Fruit fly (Drosophila melanogaster): Measurements from ENCODE around the gene Dyrk2.

Gene Dyrk2

dm6 chr2L:14233896-14234626 lies at the start of gene Dyrk2:
Gene Dyrk2, minus strand, starts transcription at chr2L:14234126.
- TF ChIP-seq CG32121 (GFP tag; IDR thresholded peaks at IDR 0.05) (0 out of 2 replicates have a peak, but pooled peaks have one; percentile 21), rn (GFP tag; IDR thresholded peaks at IDR 0.05) (no peak), CG8301 (tag; optimal IDR thresholded peaks at IDR 0.05) (no peak), CG15710 (tag; optimal IDR thresholded peaks at IDR 0.05) (peak; percentile 27), CG8159 (tag; optimal IDR thresholded peaks at IDR 0.05) (peak; percentile 57), EcR (GFP tag; optimal IDR thresholded peaks at IDR 0.05) (peak; percentile 50), gl (tag; optimal IDR thresholded peaks at IDR 0.05) (no peak), CG17806 (tag; optimal IDR thresholded peaks at IDR 0.05) (no peak), CG14655 (GFP tag; optimal IDR thresholded peaks at IDR 0.05) (peak; percentile 66), fd96Ca (GFP tag; IDR thresholded peaks at IDR 0.05) (no peak; the same call in 2 of the 3 replicates), CG13204 (GFP tag; optimal IDR thresholded peaks at IDR 0.05) (no peak), CG10348 (GFP tag; IDR thresholded peaks at IDR 0.05) (no peak), CG34367 (tag; optimal IDR thresholded peaks at IDR 0.05) (peak; percentile 5), CG4496 (GFP tag; IDR thresholded peaks at IDR 0.05) (peak; percentile 53; the same call in 2 of the 3 replicates), CG12605 (GFP tag; IDR thresholded peaks at IDR 0.05) (peak; percentile 32; the same call in 1 of the 2 replicates), Snoo (tag; optimal IDR thresholded peaks at IDR 0.05) (peak; percentile 31), Ets98B (GFP tag; IDR thresholded peaks at IDR 0.05) (peak; percentile 70), CG9948 (tag; optimal IDR thresholded peaks at IDR 0.05) (peak; percentile 5), D1 (tag; optimal IDR thresholded peaks at IDR 0.05) (peak; percentile 38)

dm6 chr2L:14280772-14281171 lies 46.8 kb upstream of the Dyrk2 start:
- TF ChIP-seq CG9948 (tag; optimal IDR thresholded peaks at IDR 0.05) (no peak), CG12605 (GFP tag; IDR thresholded peaks at IDR 0.05) (no peak), Snoo (tag; optimal IDR thresholded peaks at IDR 0.05) (no peak), D1 (tag; optimal IDR thresholded peaks at IDR 0.05) (no peak), Pif1B (GFP tag; optimal IDR thresholded peaks at IDR 0.05) (no peak), Ets98B (GFP tag; IDR thresholded peaks at IDR 0.05) (no peak), rn (GFP tag; IDR thresholded peaks at IDR 0.05) (no peak), CG17806 (tag; optimal IDR thresholded peaks at IDR 0.05) (no peak), CG32121 (GFP tag; IDR thresholded peaks at IDR 0.05) (no peak), CG10348 (GFP tag; IDR thresholded peaks at IDR 0.05) (no peak), CG8159 (tag; optimal IDR thresholded peaks at IDR 0.05) (no peak), CG14655 (GFP tag; optimal IDR thresholded peaks at IDR 0.05) (no peak), CG34367 (tag; optimal IDR thresholded peaks at IDR 0.05) (no peak), CG15710 (tag; optimal IDR thresholded peaks at IDR 0.05) (no peak), CG8301 (tag; optimal IDR thresholded peaks at IDR 0.05) (no peak)

dm6 chr2L:14274521-14274920 lies 40.6 kb upstream of the Dyrk2 start, which contains the start of gene CG32971:
Gene CG32971, plus strand, starts transcription at chr2L:14274821.
- TF ChIP-seq Pif1B (GFP tag; optimal IDR thresholded peaks at IDR 0.05): no peak
- no peak for TF ChIP-seq CG34367 (tag; optimal IDR thresholded peaks at IDR 0.05)
- no peak for TF ChIP-seq CG17806 (tag; optimal IDR thresholded peaks at IDR 0.05)
- TF ChIP-seq Ets98B (GFP tag; IDR thresholded peaks at IDR 0.05): no peak
- TF ChIP-seq gl (tag; optimal IDR thresholded peaks at IDR 0.05): no peak
- no peak for TF ChIP-seq CG13204 (GFP tag; optimal IDR thresholded peaks at IDR 0.05)
- no peak for TF ChIP-seq CG12605 (GFP tag; IDR thresholded peaks at IDR 0.05)
- TF ChIP-seq CG10348 (GFP tag; IDR thresholded peaks at IDR 0.05): no peak
- TF ChIP-seq D1 (tag; optimal IDR thresholded peaks at IDR 0.05): no peak
- TF ChIP-seq CG8301 (tag; optimal IDR thresholded peaks at IDR 0.05): no peak
- TF ChIP-seq CG32121 (GFP tag; IDR thresholded peaks at IDR 0.05): no peak
- no peak for TF ChIP-seq CG4496 (GFP tag; IDR thresholded peaks at IDR 0.05)
- TF ChIP-seq fd96Ca (GFP tag; IDR thresholded peaks at IDR 0.05): no peak

- TF ChIP-seq Ets98B (GFP tag; IDR thresholded peaks at IDR 0.05): no peak
- no peak for TF ChIP-seq CG14655 (GFP tag; optimal IDR thresholded peaks at IDR 0.05)
- no peak for TF ChIP-seq CG8159 (tag; optimal IDR thresholded peaks at IDR 0.05)
- TF ChIP-seq Snoo (tag; optimal IDR thresholded peaks at IDR 0.05): no peak
- TF ChIP-seq CG13204 (GFP tag; optimal IDR thresholded peaks at IDR 0.05): no peak
- no peak for TF ChIP-seq CG32121 (GFP tag; IDR thresholded peaks at IDR 0.05)
- no peak for TF ChIP-seq CG10348 (GFP tag; IDR thresholded peaks at IDR 0.05)
- no peak for TF ChIP-seq rn (GFP tag; IDR thresholded peaks at IDR 0.05)
- TF ChIP-seq Pif1B (GFP tag; optimal IDR thresholded peaks at IDR 0.05): no peak
- TF ChIP-seq Pif1A (GFP tag; optimal IDR thresholded peaks at IDR 0.05): no peak
Observed at dm6 chr2L:14273540-14273939, 39.6 kb upstream of the Dyrk2 start.

- TF ChIP-seq Pif1B (GFP tag; optimal IDR thresholded peaks at IDR 0.05): no peak
- no peak for TF ChIP-seq CG34367 (tag; optimal IDR thresholded peaks at IDR 0.05)
- no peak for TF ChIP-seq CG8159 (tag; optimal IDR thresholded peaks at IDR 0.05)
- TF ChIP-seq CG10348 (GFP tag; IDR thresholded peaks at IDR 0.05): no peak
- no peak for TF ChIP-seq CG17806 (tag; optimal IDR thresholded peaks at IDR 0.05)
- TF ChIP-seq CG4496 (GFP tag; IDR thresholded peaks at IDR 0.05): no peak
- no peak for TF ChIP-seq EcR (GFP tag; optimal IDR thresholded peaks at IDR 0.05)
- TF ChIP-seq CG8301 (tag; optimal IDR thresholded peaks at IDR 0.05): no peak
- no peak for TF ChIP-seq CG12605 (GFP tag; IDR thresholded peaks at IDR 0.05)
- no peak for TF ChIP-seq Snoo (tag; optimal IDR thresholded peaks at IDR 0.05)
- no peak for TF ChIP-seq Ets98B (GFP tag; IDR thresholded peaks at IDR 0.05)
- TF ChIP-seq rn (GFP tag; IDR thresholded peaks at IDR 0.05): no peak
- TF ChIP-seq gl (tag; optimal IDR thresholded peaks at IDR 0.05): no peak
- no peak for TF ChIP-seq CG9948 (tag; optimal IDR thresholded peaks at IDR 0.05)
- no peak for TF ChIP-seq Pif1A (GFP tag; optimal IDR thresholded peaks at IDR 0.05)
Observed at dm6 chr2L:14271424-14271823, 37.5 kb upstream of the Dyrk2 start.

dm6 chr2L:14268622-14269021 lies 34.7 kb upstream of the Dyrk2 start:
- TF ChIP-seq EcR (GFP tag; optimal IDR thresholded peaks at IDR 0.05): peak; percentile 64
- TF ChIP-seq D1 (tag; optimal IDR thresholded peaks at IDR 0.05): no peak
- no peak for TF ChIP-seq gl (tag; optimal IDR thresholded peaks at IDR 0.05)
- TF ChIP-seq CG8159 (tag; optimal IDR thresholded peaks at IDR 0.05): no peak

Measured in whole organism, pupa.